Fruit fly (Drosophila melanogaster): ENCODE results near the gene psidin.

psidin gene

DNA sequence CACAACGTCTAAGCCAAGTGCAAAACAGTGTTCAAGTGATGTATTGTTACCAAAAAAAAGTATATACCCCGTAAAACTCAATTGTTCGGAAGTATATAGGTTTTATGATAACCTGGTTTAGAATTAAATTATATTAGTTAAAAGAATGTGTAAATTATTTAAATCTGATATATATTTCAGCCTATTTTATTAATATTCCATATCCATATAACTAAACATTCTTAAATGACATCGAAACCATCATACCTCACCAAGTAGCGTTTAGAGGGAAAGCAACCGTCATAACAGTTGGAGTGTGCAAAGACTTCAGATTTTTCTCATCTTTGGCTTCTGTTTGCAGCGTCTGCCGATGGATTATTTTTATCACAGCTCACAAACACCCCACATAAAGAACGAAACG, 22.0 kb upstream of the psidin start (continued):
- TF ChIP-seq CG7786 (GFP tag; optimal IDR thresholded peaks at IDR 0.05) (no peak), Deaf1 (tag; optimal IDR thresholded peaks at IDR 0.05) (peak; percentile 55), nmo (GFP tag; optimal IDR thresholded peaks at IDR 0.05) (peak; percentile 86), pfk (GFP tag; optimal IDR thresholded peaks at IDR 0.05) (no peak), dpn (GFP tag; optimal IDR thresholded peaks at IDR 0.05) (peak in 1 of 2 experiments; percentile 73), nerfin-2 (GFP tag; IDR thresholded peaks at IDR 0.05; ENCODE audit: partially characterized antibody) (no peak), CG42726 (GFP tag; IDR thresholded peaks at IDR 0.05; ENCODE audit: partially characterized antibody) (no peak), ems (GFP tag; optimal IDR thresholded peaks at IDR 0.05) (peak; percentile 26), Lim3 (GFP tag; IDR thresholded peaks at IDR 0.05) (peak; percentile 50; the same call in 1 of the 2 replicates), CG10431 (GFP tag; optimal IDR thresholded peaks at IDR 0.05) (no peak), rib (GFP tag; IDR thresholded peaks at IDR 0.05) (0 out of 2 replicates have a peak, but pooled peaks have one; percentile 30), CG11085 (GFP tag; IDR thresholded peaks at IDR 0.05) (peak; percentile 54; the same call in 1 of the 2 replicates), CG2199 (GFP tag; IDR thresholded peaks at IDR 0.05) (no peak), disco-r (GFP tag; optimal IDR thresholded peaks at IDR 0.05) (no peak), trh (GFP tag; optimal IDR thresholded peaks at IDR 0.05) (no peak), slou (GFP tag; optimal IDR thresholded peaks at IDR 0.05) (peak; percentile 50), Six4 (GFP tag; optimal IDR thresholded peaks at IDR 0.05) (peak; percentile 58), CG8944 (GFP tag; optimal IDR thresholded peaks at IDR 0.05) (no peak), Neu2 (GFP tag; optimal IDR thresholded peaks at IDR 0.05; ENCODE audit: borderline replicate concordance) (no peak), dmrt99B (tag; optimal IDR thresholded peaks at IDR 0.05) (peak; percentile 90), Sry-β (GFP tag; optimal IDR thresholded peaks at IDR 0.05) (no peak), CG11504 (tag; optimal IDR thresholded peaks at IDR 0.05) (peak; percentile 90), wdn (GFP tag; IDR thresholded peaks at IDR 0.05) (0 out of 2 replicates have a peak, but pooled peaks have one; percentile 34), dimm (GFP tag; IDR thresholded peaks at IDR 0.05) (no peak), CkIIα-i1 (GFP tag; IDR thresholded peaks at IDR 0.05) (no peak), trem (tag; optimal IDR thresholded peaks at IDR 0.05) (peak; percentile 71), CG17359 (tag; optimal IDR thresholded peaks at IDR 0.05) (peak; percentile 90), YL-1 (GFP tag; optimal IDR thresholded peaks at IDR 0.05) (no peak), fd96Cb (tag; optimal IDR thresholded peaks at IDR 0.05) (peak; percentile 82), ERR (GFP tag; optimal IDR thresholded peaks at IDR 0.05) (no peak), repo (GFP tag; optimal IDR thresholded peaks at IDR 0.05) (no peak), sug (tag; optimal IDR thresholded peaks at IDR 0.05) (peak; percentile 69), CG6813 (GFP tag; optimal IDR thresholded peaks at IDR 0.05) (peak; percentile 54), D19A (tag; optimal IDR thresholded peaks at IDR 0.05) (peak; percentile 84), B-H2 (GFP tag; optimal IDR thresholded peaks at IDR 0.05) (peak; percentile 52), da (GFP tag; optimal IDR thresholded peaks at IDR 0.05) (no peak), CG1832 (GFP tag; optimal IDR thresholded peaks at IDR 0.05) (no peak), Blimp-1 (GFP tag; optimal IDR thresholded peaks at IDR 0.05) (peak; percentile 88), CG1603 (tag; optimal IDR thresholded peaks at IDR 0.05) (peak; percentile 56), Myb (GFP tag; optimal IDR thresholded peaks at IDR 0.05) (no peak), lilli (GFP tag; optimal IDR thresholded peaks at IDR 0.05) (peak; percentile 48), CG31365 (tag; optimal IDR thresholded peaks at IDR 0.05) (no peak), CG18262 (tag; optimal IDR thresholded peaks at IDR 0.05) (peak; percentile 89), fd3F (GFP tag; optimal IDR thresholded peaks at IDR 0.05) (peak; percentile 79), Ptx1 (GFP tag; IDR thresholded peaks at IDR 0.05) (peak; percentile 86), CG7963 (GFP tag; IDR thresholded peaks at IDR 0.05; ENCODE audit: partially characterized antibody) (no peak), CG6175 (GFP tag; IDR thresholded peaks at IDR 0.05) (0 out of 3 replicates have a peak, but pooled peaks have one; percentile 15), CG3163 (GFP tag; optimal IDR thresholded peaks at IDR 0.05) (no peak), ab (GFP tag; optimal IDR thresholded peaks at IDR 0.05) (no peak), stwl (tag; optimal IDR thresholded peaks at IDR 0.05) (no peak), salm (tag; optimal IDR thresholded peaks at IDR 0.05) (peak; percentile 70)

Measured in whole organism, embryonic.